Worm (Caenorhabditis elegans) whole organism, L4 larva: ENCODE data around the gene map-1.

Experiments used
- F44E2.7 ChIP-seq: fragments of 200-800 bp; sonication (Bioruptor generic); IDR thresholded peaks from 2 replicates; pipeline ENCODE4 v2.1.2; 2022; ENCODE audit warnings: missing genetic modification characterization, missing compliant biosample characterization
- arid-1 ChIP-seq: fragments of 200-800 bp; sonication (Bioruptor generic); conservative IDR thresholded peaks from 2 replicates; pipeline ENCODE4 v1.3.6; 2022; ENCODE audit warnings: missing genetic modification reagents, missing genetic modification characterization, missing compliant biosample characterization
- lin-13 ChIP-seq: fragments of 150-350 bp; optimal IDR thresholded peaks from 2 replicates; lab custom pipeline; 2014; ENCODE audit warnings: missing biosample characterization, missing genetic modification reagents, missing genetic modification characterization
- nhr-28 ChIP-seq: fragments of 150-350 bp; optimal IDR thresholded peaks from 2 replicates; lab custom pipeline; 2014; ENCODE audit warnings: missing biosample characterization, missing genetic modification characterization

- no peak for TF ChIP-seq nhr-28
- TF ChIP-seq F44E2.7 = no peak
- no peak for TF ChIP-seq arid-1 (GFP tag; lab: Robert Waterston, UW)
- no peak for TF ChIP-seq lin-13 (GFP tag; lab: Kevin White, UChicago)
These were observed 38.7 kb upstream of the map-1 start, which contains the start of gene Y37E11AM.2 for ce11 chrIV:3725361-3725760.
